Worm (Caenorhabditis elegans) whole organism, L3 larva: ENCODE measurements around the gene T16G12.1.

Experiments used
- ZK546.5 ChIP-seq: sonication (generic microtip); optimal IDR thresholded peaks from 2 replicates; lab custom pipeline; 2017; ENCODE audit warnings: missing biosample characterization, missing genetic modification characterization
- ceh-16 ChIP-seq: sonication (generic microtip); optimal IDR thresholded peaks from 2 replicates; lab custom pipeline; 2017; ENCODE audit warnings: missing biosample characterization, missing genetic modification characterization
- ceh-28 ChIP-seq: fragments of 150-350 bp; optimal IDR thresholded peaks from 2 replicates; lab custom pipeline; 2014; ENCODE audit warnings: missing biosample characterization, missing genetic modification reagents, missing genetic modification characterization
- ceh-82 ChIP-seq: fragments of 150-350 bp; optimal IDR thresholded peaks from 2 replicates; lab custom pipeline; 2014; ENCODE audit warnings: missing biosample characterization, missing genetic modification characterization
- daf-12 ChIP-seq: fragments of 150-350 bp; optimal IDR thresholded peaks from 2 replicates; lab custom pipeline; 2014; ENCODE audit warnings: missing biosample characterization, missing genetic modification reagents, missing genetic modification characterization
- egl-5 ChIP-seq: fragments of 150-350 bp; optimal IDR thresholded peaks from 2 replicates; lab custom pipeline; 2017; ENCODE audit warnings: missing biosample characterization, missing genetic modification reagents, missing genetic modification characterization, inconsistent platforms
- elt-1 ChIP-seq: fragments of 150-350 bp; optimal IDR thresholded peaks from 2 replicates; lab custom pipeline; 2014; ENCODE audit warnings: missing biosample characterization, missing genetic modification characterization
- elt-3 ChIP-seq, 3 experiments: fragments of 150-350 bp in 1 of 3; sonication (generic microtip) in 2 of 3; optimal IDR thresholded peaks; 2 replicates in 2 of 3; 4 replicates in 1 of 3; lab custom pipeline; 2014 to 2017; ENCODE audit warnings: missing biosample characterization in 3 of 3, missing genetic modification characterization in 3 of 3
- eor-1 ChIP-seq, 2 experiments: fragments of 150-350 bp; optimal IDR thresholded peaks; 2 replicates each; lab custom pipeline; 2014 to 2018; ENCODE audit warnings: missing biosample characterization in 2 of 2, missing genetic modification characterization in 2 of 2
- fkh-10 ChIP-seq: sonication (generic microtip); optimal IDR thresholded peaks from 2 replicates; lab custom pipeline; 2017; ENCODE audit warnings: missing biosample characterization, missing genetic modification reagents, missing genetic modification characterization
- fos-1 ChIP-seq: fragments of 150-350 bp; optimal IDR thresholded peaks from 2 replicates; lab custom pipeline; 2014; ENCODE audit warnings: missing biosample characterization, missing genetic modification characterization
- hmg-11 ChIP-seq: sonication (generic microtip); optimal IDR thresholded peaks from 2 replicates; lab custom pipeline; 2016; ENCODE audit warnings: missing genetic modification characterization, missing compliant biosample characterization
- jun-1 ChIP-seq: fragments of 150-350 bp; optimal IDR thresholded peaks from 2 replicates; lab custom pipeline; 2014; ENCODE audit warnings: missing biosample characterization, missing genetic modification reagents, missing genetic modification characterization
- lin-15B ChIP-seq: fragments of 150-350 bp; optimal IDR thresholded peaks from 2 replicates; lab custom pipeline; 2014; ENCODE audit warnings: missing biosample characterization, missing genetic modification characterization
- lin-39 ChIP-seq: fragments of 150-350 bp; optimal IDR thresholded peaks from 2 replicates; lab custom pipeline; 2018; ENCODE audit warnings: missing biosample characterization, missing genetic modification reagents, missing genetic modification characterization
- lsy-12 ChIP-seq: sonication (generic microtip); optimal IDR thresholded peaks from 2 replicates; lab custom pipeline; 2016; ENCODE audit warnings: mild to moderate bottlenecking, missing genetic modification characterization, missing compliant biosample characterization
- mdl-1 ChIP-seq: fragments of 150-350 bp; optimal IDR thresholded peaks from 2 replicates; lab custom pipeline; 2014; ENCODE audit warnings: missing biosample characterization, missing genetic modification characterization
- mml-1 ChIP-seq: fragments of 150-350 bp; sonication (generic microtip); optimal IDR thresholded peaks from 3 replicates; lab custom pipeline; 2014; ENCODE audit warnings: missing biosample characterization, missing genetic modification characterization
- nfya-1 ChIP-seq: sonication (generic microtip); optimal IDR thresholded peaks from 2 replicates; lab custom pipeline; 2017; ENCODE audit warnings: missing genetic modification characterization, mild to moderate bottlenecking, missing compliant biosample characterization, antibody characterized with exemption, moderate library complexity; ENCODE audit not compliant: insufficient read depth
- nhr-12 ChIP-seq: fragments of 150-350 bp; optimal IDR thresholded peaks from 2 replicates; lab custom pipeline; 2014; ENCODE audit warnings: missing biosample characterization, missing genetic modification characterization
- nhr-23 ChIP-seq: fragments of 150-350 bp; optimal IDR thresholded peaks from 2 replicates; lab custom pipeline; 2014; ENCODE audit warnings: missing biosample characterization, missing genetic modification reagents, missing genetic modification characterization
- nhr-237 ChIP-seq: fragments of 150-350 bp; optimal IDR thresholded peaks from 2 replicates; lab custom pipeline; 2014; ENCODE audit warnings: missing biosample characterization, missing genetic modification characterization
- nhr-43 ChIP-seq: sonication (generic microtip); optimal IDR thresholded peaks from 2 replicates; lab custom pipeline; 2016; ENCODE audit warnings: mild to moderate bottlenecking, missing genetic modification characterization, missing compliant biosample characterization; ENCODE audit not compliant: poor library complexity, severe bottlenecking
- nhr-67 ChIP-seq: fragments of 150-350 bp; optimal IDR thresholded peaks from 2 replicates; lab custom pipeline; 2014; ENCODE audit warnings: missing biosample characterization, missing genetic modification characterization
- pha-4 ChIP-seq: fragments of 150-350 bp; optimal IDR thresholded peaks from 2 replicates; lab custom pipeline; 2014; ENCODE audit warnings: missing biosample characterization, missing genetic modification reagents, missing genetic modification characterization
- pqm-1 ChIP-seq: fragments of 150-350 bp; optimal IDR thresholded peaks from 2 replicates; lab custom pipeline; 2017; ENCODE audit warnings: missing biosample characterization, missing genetic modification characterization, inconsistent platforms
- sea-2 ChIP-seq: fragments of 150-350 bp; sonication (generic microtip); optimal IDR thresholded peaks from 4 replicates; lab custom pipeline; 2014; ENCODE audit warnings: missing biosample characterization, missing genetic modification reagents, missing genetic modification characterization
- skn-1 ChIP-seq: fragments of 150-350 bp; optimal IDR thresholded peaks from 2 replicates; lab custom pipeline; 2014; ENCODE audit warnings: missing biosample characterization, missing genetic modification characterization
- unc-62 ChIP-seq: fragments of 150-350 bp; sonication (generic microtip); optimal IDR thresholded peaks from 4 replicates; lab custom pipeline; 2014; ENCODE audit warnings: missing biosample characterization, missing genetic modification reagents, missing genetic modification characterization
- ztf-11 ChIP-seq: fragments of 150-350 bp; optimal IDR thresholded peaks from 2 replicates; lab custom pipeline; 2014; ENCODE audit warnings: missing biosample characterization, missing genetic modification characterization

The T16G12.1 gene

DNA sequence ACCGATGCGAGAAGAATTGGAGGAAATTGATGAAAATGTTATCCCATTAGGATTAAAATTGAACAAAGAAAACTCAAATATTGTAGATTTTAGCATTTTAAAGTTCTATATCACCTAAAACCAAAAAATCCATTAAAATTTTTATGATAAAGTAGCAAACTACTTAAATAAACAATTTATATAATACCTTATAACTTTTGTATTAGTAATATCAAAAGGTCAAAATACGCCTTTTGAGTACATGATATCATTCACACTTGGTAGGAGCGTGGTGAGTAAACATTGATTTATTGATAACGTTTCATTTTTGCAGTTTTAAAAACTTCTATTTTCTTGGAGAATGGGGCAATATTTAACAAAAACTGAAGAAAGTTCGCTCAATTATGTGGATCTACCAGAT lies 48.6 kb downstream of the T16G12.1 start, which contains the start of gene C05B5.5:
Gene C05B5.5 (plus strand): TSS at position 301 of the 400 bp plus-strand sequence.
- TF ChIP-seq lin-39 (tag; lab: Kevin White, UChicago) (no peak), nhr-12 (tag; lab: Kevin White, UChicago) (no peak), ztf-11 (tag; lab: Kevin White, UChicago) (no peak), pqm-1 (no peak), mdl-1 (tag; lab: Kevin White, UChicago) (no peak), ceh-28 (no peak), sea-2 (no peak), eor-1 (tag; optimal IDR thresholded peaks at IDR 0.05; lab: Kevin White, UChicago) (no peak), nhr-237 (tag; lab: Kevin White, UChicago) (no peak), hmg-11 (tag; lab: Kevin White, UChicago) (no peak), mml-1 (tag; lab: Kevin White, UChicago) (no peak), elt-3 (tag; optimal IDR thresholded peaks at IDR 0.05; lab: Kevin White, UChicago) (no peak), nhr-43 (no peak), lsy-12 (tag; lab: Kevin White, UChicago) (no peak), fos-1 (tag; lab: Kevin White, UChicago) (no peak), unc-62 (GFP tag; lab: Kevin White, UChicago) (no peak), jun-1 (tag; lab: Kevin White, UChicago) (no peak)

DNA sequence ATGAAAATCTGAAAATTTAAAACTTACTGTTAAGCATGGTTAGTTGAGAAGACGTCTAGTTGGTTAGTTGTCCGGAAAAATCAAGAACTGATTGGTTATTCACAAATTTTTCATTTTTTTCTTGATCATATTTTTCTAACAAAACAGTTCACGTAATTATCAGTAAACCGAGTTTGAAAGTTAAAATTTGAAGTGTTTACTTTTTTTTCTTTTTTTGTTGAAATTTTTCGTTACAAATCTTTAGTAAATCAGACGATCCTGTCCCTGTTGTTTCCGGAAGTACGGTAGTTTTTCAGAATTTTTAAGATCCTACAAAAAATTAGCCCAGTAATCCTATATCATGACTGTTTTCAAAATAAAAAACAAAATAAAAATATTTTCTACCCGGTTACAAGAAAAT lies 49.2 kb downstream of the T16G12.1 start, which contains the start of gene C05B5.2:
Gene C05B5.2 (minus strand): TSS at position 101 of the 400 bp plus-strand sequence.
- TF ChIP-seq nhr-12 (tag; lab: Kevin White, UChicago) = no peak
- no peak for TF ChIP-seq ceh-82 (tag; lab: Kevin White, UChicago)
- no peak for TF ChIP-seq nhr-43
- TF ChIP-seq ZK546.5 (tag; lab: Kevin White, UChicago) = no peak
- TF ChIP-seq daf-12 (tag; lab: Kevin White, UChicago) = no peak
- TF ChIP-seq elt-1 = no peak
- TF ChIP-seq, all 47 proteins: peak for 0

- TF ChIP-seq nhr-43 (no peak), nfya-1 (no peak), nhr-12 (tag; lab: Kevin White, UChicago) (no peak), pqm-1 (no peak), lin-15B (tag; lab: Kevin White, UChicago) (no peak), ZK546.5 (tag; lab: Kevin White, UChicago) (no peak), pha-4 (no peak), elt-1 (no peak), ztf-11 (tag; lab: Kevin White, UChicago) (no peak)
These were observed 50.4 kb downstream of the T16G12.1 start, which contains the start of gene C05B5.17 for ce11 chrIII:9999235-9999634. TSS of gene C05B5.17 (minus strand) at chrIII:9999335.

DNA sequence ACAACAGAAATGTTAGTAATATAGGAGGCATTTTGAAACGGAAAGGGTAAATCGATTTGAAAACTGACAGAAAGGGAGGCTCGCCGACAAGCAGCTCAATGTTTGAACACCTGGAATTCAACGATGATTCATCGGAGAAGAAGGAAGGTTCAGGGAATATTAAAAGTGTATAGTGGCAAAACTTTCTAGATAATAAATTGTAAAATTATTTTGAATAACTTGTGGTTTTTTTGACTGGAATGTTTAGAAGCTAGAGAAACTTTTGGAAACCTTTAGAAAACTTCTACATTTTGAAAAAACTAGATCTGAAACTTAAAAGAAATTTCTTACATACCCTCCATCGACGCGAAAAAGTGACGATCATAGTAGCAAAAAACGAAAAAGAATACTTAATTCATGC lies 51.8 kb downstream of the T16G12.1 start, which contains the start of gene pqn-8:
Gene pqn-8 (minus strand): TSS at position 101 of the 400 bp plus-strand sequence.
- TF ChIP-seq ZK546.5 (tag; lab: Kevin White, UChicago) (no peak), lsy-12 (tag; lab: Kevin White, UChicago) (no peak), nhr-67 (tag; lab: Kevin White, UChicago) (no peak), fkh-10 (GFP tag; lab: Kevin White, UChicago) (no peak), skn-1 (no peak), ceh-16 (tag; lab: Kevin White, UChicago) (no peak), egl-5 (tag; lab: Kevin White, UChicago) (no peak)
- TF ChIP-seq, all 47 proteins: peak for 0

- TF ChIP-seq fkh-10 (GFP tag; lab: Kevin White, UChicago) = no peak
These were observed 56.1 kb downstream of the T16G12.1 start, which contains the start of gene C05B5.4 for ce11 chrIII:9993535-9993934. TSS of gene C05B5.4 (plus strand) at chrIII:9993885.

DNA sequence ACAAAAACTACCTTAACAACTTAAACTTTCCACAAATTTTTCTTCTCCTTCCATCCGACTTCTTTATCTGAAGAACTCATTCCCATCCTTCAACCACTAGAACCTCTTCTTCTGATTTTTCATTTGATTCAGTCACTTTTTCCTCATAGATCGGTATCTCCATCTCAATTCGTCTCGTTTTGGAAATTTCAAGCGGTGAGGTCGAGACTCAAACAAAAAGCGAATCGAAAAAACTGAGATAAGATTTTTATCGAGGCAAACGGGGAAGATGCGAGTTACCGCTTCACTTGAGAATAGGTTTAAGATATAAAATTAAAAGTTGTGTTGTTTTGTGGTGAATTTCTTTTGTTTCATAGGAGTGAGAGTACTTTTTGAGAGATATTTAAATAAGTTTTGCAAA lies 58.3 kb downstream of the T16G12.1 start:
- TF ChIP-seq nhr-23 (tag; lab: Kevin White, UChicago) (no peak), elt-1 (peak; percentile 98), unc-62 (GFP tag; lab: Kevin White, UChicago) (no peak)
